Worm (Caenorhabditis elegans) whole organism, L2 larva: ENCODE data around the gene ZK1320.7.

Source experiments
- ama-1 ChIP-seq: fragments of 150-350 bp; optimal IDR thresholded peaks from 2 replicates; lab custom pipeline; 2018; ENCODE audit warnings: inconsistent platforms
- snpc-4 ChIP-seq: fragments of 150-350 bp; optimal IDR thresholded peaks from 2 replicates; lab custom pipeline; 2014; ENCODE audit warnings: missing biosample characterization, missing genetic modification characterization

- no peak for TF ChIP-seq ama-1 (lab: Kevin White, UChicago)
- no peak for TF ChIP-seq snpc-4
Observed at ce11 chrII:9662160-9662559, 9.2 kb upstream of the ZK1320.7 start.
